Fruit fly (Drosophila melanogaster): Measurements from ENCODE around the gene CG13983.

Gene CG13983

dm6 chr2L:6273963-6274834 is 9.9 kb upstream of the CG13983 start (continued):
- TF ChIP-seq gem (tag; optimal IDR thresholded peaks at IDR 0.05), result peak; percentile 18
- no peak for TF ChIP-seq CG31441 (GFP tag; IDR thresholded peaks at IDR 0.05)
- no peak for TF ChIP-seq CG6683 (GFP tag; optimal IDR thresholded peaks at IDR 0.05)
- TF ChIP-seq cg (GFP tag; optimal IDR thresholded peaks at IDR 0.05), result no peak
- TF ChIP-seq phol (tag; optimal IDR thresholded peaks at IDR 0.05), result no peak
- TF ChIP-seq Atf-2 (GFP tag; optimal IDR thresholded peaks at IDR 0.05), result no peak
- TF ChIP-seq sob (GFP tag; IDR thresholded peaks at IDR 0.05), result no peak
- TF ChIP-seq otp (GFP tag; IDR thresholded peaks at IDR 0.05), result no peak
- TF ChIP-seq CG15269 (tag; optimal IDR thresholded peaks at IDR 0.05), result peak; percentile 20
- TF ChIP-seq kay (GFP tag; optimal IDR thresholded peaks at IDR 0.05), result no peak
- no peak for TF ChIP-seq ap (GFP tag; IDR thresholded peaks at IDR 0.05)
- peak; percentile 63; the same call in 1 of the 3 replicates for TF ChIP-seq ci (GFP tag; IDR thresholded peaks at IDR 0.05)
- no peak for TF ChIP-seq CG10267 (tag; optimal IDR thresholded peaks at IDR 0.05)
- TF ChIP-seq sug (tag; optimal IDR thresholded peaks at IDR 0.05), result no peak
- peak; percentile 88 for TF ChIP-seq Ets65A (GFP tag)
- TF ChIP-seq zen2 (GFP tag; IDR thresholded peaks at IDR 0.05; ENCODE audit: partially characterized antibody), result no peak
- no peak for TF ChIP-seq crol (GFP tag; IDR thresholded peaks at IDR 0.05)
- TF ChIP-seq NC2α (GFP tag; optimal IDR thresholded peaks at IDR 0.05), result no peak
- TF ChIP-seq CG9797 (GFP tag; optimal IDR thresholded peaks at IDR 0.05), result no peak
- TF ChIP-seq sima (GFP tag; optimal IDR thresholded peaks at IDR 0.05), result no peak
- TF ChIP-seq Hmx (GFP tag; optimal IDR thresholded peaks at IDR 0.05), result no peak
- TF ChIP-seq Ada2b (GFP tag; IDR thresholded peaks at IDR 0.05), result no peak
- TF ChIP-seq TFAM (GFP tag; optimal IDR thresholded peaks at IDR 0.05), result no peak
- TF ChIP-seq CG16813 (GFP tag; IDR thresholded peaks at IDR 0.05; ENCODE audit: partially characterized antibody), result no peak
- TF ChIP-seq dysf (GFP tag; IDR thresholded peaks at IDR 0.05), result 0 out of 3 replicates have a peak, but pooled peaks have one; percentile 17
- TF ChIP-seq HLH3B (GFP tag; IDR thresholded peaks at IDR 0.05), result no peak
- no peak for TF ChIP-seq CG11093 (GFP tag; IDR thresholded peaks at IDR 0.05)
- TF ChIP-seq sqz (GFP tag; optimal IDR thresholded peaks at IDR 0.05), result peak; percentile 24
- no peak for TF ChIP-seq Myb (GFP tag; optimal IDR thresholded peaks at IDR 0.05)
- no peak for TF ChIP-seq CG33213 (GFP tag; optimal IDR thresholded peaks at IDR 0.05)
- no peak for TF ChIP-seq tap (tag; optimal IDR thresholded peaks at IDR 0.05)
- TF ChIP-seq CG7963 (GFP tag; IDR thresholded peaks at IDR 0.05; ENCODE audit: partially characterized antibody), result no peak
- TF ChIP-seq fd3F (GFP tag; optimal IDR thresholded peaks at IDR 0.05), result no peak
- TF ChIP-seq CG9876 (GFP tag; optimal IDR thresholded peaks at IDR 0.05), result no peak
- peak in 1 of 2 experiments; percentile 35 for TF ChIP-seq eve (GFP tag; optimal IDR thresholded peaks at IDR 0.05)
- no peak for TF ChIP-seq CG16815 (GFP tag; optimal IDR thresholded peaks at IDR 0.05)
- no peak for TF ChIP-seq grau (tag; optimal IDR thresholded peaks at IDR 0.05)
- TF ChIP-seq vvl (GFP tag; IDR thresholded peaks at IDR 0.05), result peak; percentile 51; the same call in 1 of the 2 replicates
- no peak for TF ChIP-seq BEAF-32 (GFP tag; optimal IDR thresholded peaks at IDR 0.05)
- no peak for TF ChIP-seq CG11398 (GFP tag; optimal IDR thresholded peaks at IDR 0.05)
- no peak for TF ChIP-seq p53 (GFP tag; optimal IDR thresholded peaks at IDR 0.05)
- TF ChIP-seq CG4854 (GFP tag; optimal IDR thresholded peaks at IDR 0.05), result no peak
- peak; percentile 11 for TF ChIP-seq dmrt99B (tag; optimal IDR thresholded peaks at IDR 0.05)
- no peak for TF ChIP-seq ftz-f1 (GFP tag; optimal IDR thresholded peaks at IDR 0.05)
- no peak for TF ChIP-seq run (tag; optimal IDR thresholded peaks at IDR 0.05)

Data from whole organism, embryonic.